Fruit fly (Drosophila melanogaster) whole organism, prepupa: ENCODE data around the gene CG5888.

Source experiments
- CG10631 ChIP-seq: fragments of 200-800 bp; sonication (Bioruptor generic); optimal IDR thresholded peaks from 2 replicates; lab custom pipeline; 2016; ENCODE audit warnings: missing biosample characterization, missing genetic modification characterization
- CG10669 ChIP-seq: fragments of 200-800 bp; sonication (Bioruptor generic); optimal IDR thresholded peaks from 3 replicates; lab custom pipeline; 2018; ENCODE audit warnings: missing biosample characterization, mild to moderate bottlenecking, missing genetic modification characterization, moderate library complexity
- CG11762 ChIP-seq: fragments of 200-800 bp; sonication (Bioruptor generic); optimal IDR thresholded peaks from 3 replicates; lab custom pipeline; 2016; ENCODE audit warnings: missing biosample characterization, missing genetic modification characterization; ENCODE audit not compliant: insufficient read depth
- CG11902 ChIP-seq: fragments of 200-800 bp; sonication (Bioruptor generic); optimal IDR thresholded peaks from 3 replicates; lab custom pipeline; 2016; ENCODE audit warnings: missing biosample characterization, missing genetic modification characterization
- CG15336 ChIP-seq: fragments of 200-800 bp; sonication (Bioruptor generic); IDR thresholded peaks from 2 replicates; pipeline ENCODE4 v1.3.6; 2022; ENCODE audit warnings: missing biosample characterization, missing genetic modification characterization
- CG31627 ChIP-seq: fragments of 200-800 bp; sonication (Bioruptor generic); optimal IDR thresholded peaks from 3 replicates; lab custom pipeline; 2016; ENCODE audit warnings: missing biosample characterization, missing genetic modification characterization
- CG32006 ChIP-seq: fragments of 200-800 bp; sonication (Bioruptor generic); optimal IDR thresholded peaks from 3 replicates; lab custom pipeline; 2017; ENCODE audit warnings: missing biosample characterization, mild to moderate bottlenecking, missing genetic modification characterization
- CG6792 ChIP-seq: fragments of 200-800 bp; sonication (Bioruptor generic); optimal IDR thresholded peaks from 3 replicates; lab custom pipeline; 2016; ENCODE audit warnings: missing biosample characterization, missing genetic modification characterization
- CG6854 ChIP-seq: fragments of 200-800 bp; sonication (Bioruptor generic); optimal IDR thresholded peaks from 2 replicates; lab custom pipeline; 2017; ENCODE audit warnings: missing biosample characterization, mild to moderate bottlenecking, missing genetic modification characterization
- CG7368 ChIP-seq: fragments of 200-800 bp; sonication (Bioruptor generic); optimal IDR thresholded peaks from 3 replicates; lab custom pipeline; 2016; ENCODE audit warnings: missing biosample characterization, missing genetic modification characterization
- CG8319 ChIP-seq: fragments of 200-800 bp; sonication (Bioruptor generic); optimal IDR thresholded peaks from 3 replicates; lab custom pipeline; 2016; ENCODE audit warnings: missing biosample characterization, missing genetic modification characterization
- CG9139 ChIP-seq: fragments of 200-800 bp; sonication (Bioruptor generic); optimal IDR thresholded peaks from 3 replicates; lab custom pipeline; 2017; ENCODE audit warnings: missing biosample characterization, mild to moderate bottlenecking, missing genetic modification characterization
- Eip75B ChIP-seq: fragments of 200-800 bp; sonication (Bioruptor generic); optimal IDR thresholded peaks from 3 replicates; lab custom pipeline; 2016; ENCODE audit warnings: missing biosample characterization, missing genetic modification characterization
- Eip78C ChIP-seq: fragments of 200-800 bp; sonication (Bioruptor generic); peaks from one replicate; lab custom pipeline; 2016; ENCODE audit warnings: missing biosample characterization, missing genetic modification characterization
- Eip93F ChIP-seq: fragments of 200-800 bp; sonication (Bioruptor generic); optimal IDR thresholded peaks from 2 replicates; lab custom pipeline; 2016; ENCODE audit warnings: missing biosample characterization, mild to moderate bottlenecking, missing genetic modification characterization
- Hr38 ChIP-seq: sonication (Bioruptor generic); optimal IDR thresholded peaks from 2 replicates; lab custom pipeline; 2016; ENCODE audit warnings: missing biosample characterization, missing genetic modification characterization
- Hr39 ChIP-seq: fragments of 200-800 bp; sonication (Bioruptor generic); optimal IDR thresholded peaks from 2 replicates; lab custom pipeline; 2016; ENCODE audit warnings: missing biosample characterization, missing genetic modification characterization
- Hr4 ChIP-seq: fragments of 200-800 bp; sonication (Bioruptor generic); optimal IDR thresholded peaks from 3 replicates; lab custom pipeline; 2016; ENCODE audit warnings: missing biosample characterization, missing genetic modification characterization
- Lpt ChIP-seq: fragments of 200-800 bp; sonication (Bioruptor generic); optimal IDR thresholded peaks from 3 replicates; lab custom pipeline; 2016; ENCODE audit warnings: missing biosample characterization, missing genetic modification characterization
- Met ChIP-seq: fragments of 200-800 bp; sonication (Bioruptor generic); optimal IDR thresholded peaks from 3 replicates; lab custom pipeline; 2016; ENCODE audit warnings: missing biosample characterization, missing genetic modification characterization
- OdsH ChIP-seq: fragments of 200-800 bp; sonication (Bioruptor generic); optimal IDR thresholded peaks from 3 replicates; lab custom pipeline; 2016; ENCODE audit warnings: missing biosample characterization, missing genetic modification characterization
- Smox ChIP-seq: fragments of 200-800 bp; sonication (Bioruptor generic); optimal IDR thresholded peaks from 3 replicates; lab custom pipeline; 2016; ENCODE audit warnings: missing biosample characterization, missing genetic modification characterization
- Sox102F ChIP-seq: fragments of 200-800 bp; sonication (Bioruptor generic); optimal IDR thresholded peaks from 2 replicates; lab custom pipeline; 2016; ENCODE audit warnings: missing biosample characterization, mild to moderate bottlenecking, missing genetic modification characterization
- Sox14 ChIP-seq: fragments of 200-800 bp; sonication (Bioruptor generic); optimal IDR thresholded peaks from 3 replicates; lab custom pipeline; 2016; ENCODE audit warnings: missing biosample characterization, missing genetic modification characterization
- achi ChIP-seq: fragments of 200-800 bp; sonication (Bioruptor generic); optimal IDR thresholded peaks from 3 replicates; lab custom pipeline; 2016; ENCODE audit warnings: missing biosample characterization, missing genetic modification characterization
- acj6 ChIP-seq: fragments of 200-800 bp; sonication (Bioruptor generic); optimal IDR thresholded peaks from 3 replicates; lab custom pipeline; 2016; ENCODE audit warnings: missing biosample characterization, missing genetic modification characterization
- cyc ChIP-seq: fragments of 200-800 bp; sonication (Bioruptor generic); optimal IDR thresholded peaks from 3 replicates; lab custom pipeline; 2016; ENCODE audit warnings: missing biosample characterization, missing genetic modification characterization
- dac ChIP-seq: fragments of 200-800 bp; sonication (Bioruptor generic); optimal IDR thresholded peaks from 2 replicates; lab custom pipeline; 2017; ENCODE audit warnings: missing biosample characterization, mild to moderate bottlenecking, missing genetic modification characterization
- esn ChIP-seq: fragments of 200-800 bp; sonication (Bioruptor generic); optimal IDR thresholded peaks from 2 replicates; lab custom pipeline; 2016; ENCODE audit warnings: missing biosample characterization, mild to moderate bottlenecking, missing genetic modification characterization, moderate library complexity
- fd59A ChIP-seq: fragments of 200-800 bp; sonication (Bioruptor generic); optimal IDR thresholded peaks from 2 replicates; lab custom pipeline; 2017; ENCODE audit warnings: missing biosample characterization, mild to moderate bottlenecking, missing genetic modification characterization, missing genetic modification reagents
- fd85E ChIP-seq: fragments of 200-800 bp; sonication (Bioruptor generic); optimal IDR thresholded peaks from 3 replicates; lab custom pipeline; 2016; ENCODE audit warnings: missing biosample characterization, missing genetic modification characterization
- fkh ChIP-seq: fragments of 200-800 bp; sonication (Bioruptor generic); optimal IDR thresholded peaks from 3 replicates; lab custom pipeline; 2017; ENCODE audit warnings: missing biosample characterization, mild to moderate bottlenecking, missing genetic modification characterization, moderate library complexity
- lz ChIP-seq: fragments of 200-800 bp; sonication (Bioruptor generic); optimal IDR thresholded peaks from 3 replicates; lab custom pipeline; 2016; ENCODE audit warnings: missing biosample characterization, missing genetic modification characterization
- net ChIP-seq: fragments of 200-800 bp; sonication (Bioruptor generic); optimal IDR thresholded peaks from 3 replicates; lab custom pipeline; 2016; ENCODE audit warnings: missing biosample characterization, missing genetic modification characterization
- spab ChIP-seq: fragments of 200-800 bp; sonication (Bioruptor generic); optimal IDR thresholded peaks from 2 replicates; lab custom pipeline; 2017; ENCODE audit warnings: missing biosample characterization, mild to moderate bottlenecking, missing genetic modification characterization, missing genetic modification reagents
- ss ChIP-seq, 2 experiments: fragments of 200-800 bp; sonication (Bioruptor generic); optimal IDR thresholded peaks; 2 replicates in 1 of 2; 3 replicates in 1 of 2; lab custom pipeline; 2017 to 2018; ENCODE audit warnings: mild to moderate bottlenecking in 2 of 2, missing biosample characterization in 2 of 2, missing genetic modification characterization in 2 of 2, moderate library complexity in 1 of 2
- svp ChIP-seq: fragments of 200-800 bp; sonication (Bioruptor generic); peaks from one replicate; lab custom pipeline; 2016; ENCODE audit warnings: missing biosample characterization, missing genetic modification characterization
- topi ChIP-seq: fragments of 200-800 bp; sonication (Bioruptor generic); optimal IDR thresholded peaks from 3 replicates; lab custom pipeline; 2016; ENCODE audit warnings: missing biosample characterization, missing genetic modification characterization
- vri ChIP-seq: fragments of 200-800 bp; sonication (Bioruptor generic); optimal IDR thresholded peaks from 3 replicates; lab custom pipeline; 2016; ENCODE audit warnings: missing biosample characterization, mild to moderate bottlenecking, missing genetic modification characterization

Gene CG5888

dm6 chr2L:16380973-16381372 lies 67.3 kb downstream of the CG5888 start:
- TF ChIP-seq CG8319 (GFP tag; lab: Kevin White, UChicago) (no peak), CG11902 (GFP tag; lab: Kevin White, UChicago) (no peak), CG15336 (GFP tag; lab: Robert Waterston, UW) (no peak), spab (GFP tag; lab: Kevin White, UChicago) (no peak), net (GFP tag; lab: Kevin White, UChicago) (no peak)

- TF ChIP-seq CG11762 (GFP tag; lab: Kevin White, UChicago), result no peak
- TF ChIP-seq Hr39, result no peak
- no peak for TF ChIP-seq vri
- no peak for TF ChIP-seq CG8319 (GFP tag; lab: Kevin White, UChicago)
- no peak for TF ChIP-seq Lpt
- no peak for TF ChIP-seq Sox14 (GFP tag; lab: Kevin White, UChicago)
- TF ChIP-seq Hr4 (GFP tag; lab: Kevin White, UChicago), result no peak
- TF ChIP-seq Eip78C (GFP tag; lab: Kevin White, UChicago), result no peak
- TF ChIP-seq fkh (GFP tag; lab: Kevin White, UChicago), result no peak
- no peak for TF ChIP-seq Sox102F
- TF ChIP-seq lz, result no peak
- no peak for TF ChIP-seq CG32006 (GFP tag; lab: Kevin White, UChicago)
- TF ChIP-seq CG15336 (GFP tag; lab: Robert Waterston, UW), result no peak
- TF ChIP-seq Hr38 (GFP tag; lab: Kevin White, UChicago), result no peak
- no peak for TF ChIP-seq OdsH (GFP tag; lab: Kevin White, UChicago)
- TF ChIP-seq achi (GFP tag; lab: Kevin White, UChicago), result no peak
- TF ChIP-seq Eip75B (GFP tag; lab: Kevin White, UChicago), result no peak
- TF ChIP-seq CG31627 (GFP tag; lab: Kevin White, UChicago), result no peak
- TF ChIP-seq, all 60 proteins: peak for 0
Observed at dm6 chr2L:16374691-16375090, 73.6 kb downstream of the CG5888 start.

dm6 chr2L:16365603-16366002 lies 82.7 kb downstream of the CG5888 start, which contains the start of gene jhamt:
Gene jhamt (plus strand): TSS chr2L:16365903.
- no peak for TF ChIP-seq CG8319 (GFP tag; lab: Kevin White, UChicago)
- TF ChIP-seq ss (GFP tag; optimal IDR thresholded peaks at IDR 0.05; lab: Kevin White, UChicago), result no peak
- no peak for TF ChIP-seq CG6854 (GFP tag; lab: Kevin White, UChicago)
- TF ChIP-seq Sox102F, result no peak
- no peak for TF ChIP-seq fd85E (GFP tag; lab: Kevin White, UChicago)
- no peak for TF ChIP-seq lz
- no peak for TF ChIP-seq Eip93F (GFP tag; lab: Kevin White, UChicago)
- no peak for TF ChIP-seq CG10631 (GFP tag; lab: Kevin White, UChicago)
- TF ChIP-seq CG6792, result no peak
- TF ChIP-seq dac (GFP tag; lab: Kevin White, UChicago), result no peak
- no peak for TF ChIP-seq vri
- no peak for TF ChIP-seq Eip75B (GFP tag; lab: Kevin White, UChicago)
- no peak for TF ChIP-seq Hr4 (GFP tag; lab: Kevin White, UChicago)
- TF ChIP-seq acj6 (GFP tag; lab: Kevin White, UChicago), result no peak

dm6 chr2L:16357865-16358264 lies 90.4 kb downstream of the CG5888 start:
- TF ChIP-seq Smox (GFP tag; lab: Kevin White, UChicago), result peak; percentile 44
- TF ChIP-seq cyc, result peak; percentile 8
- TF ChIP-seq esn, result peak; percentile 54
- peak; percentile 33 for TF ChIP-seq topi (GFP tag; lab: Kevin White, UChicago)
- peak; percentile 15 for TF ChIP-seq CG10631 (GFP tag; lab: Kevin White, UChicago)
- peak; percentile 4 for TF ChIP-seq CG6792
- peak; percentile 11 for TF ChIP-seq achi (GFP tag; lab: Kevin White, UChicago)
- peak; percentile 52 for TF ChIP-seq svp
- no peak for TF ChIP-seq CG7368 (GFP tag; lab: Kevin White, UChicago)
- TF ChIP-seq OdsH (GFP tag; lab: Kevin White, UChicago), result peak; percentile 39
- TF ChIP-seq Sox102F, result peak; percentile 38
- no peak for TF ChIP-seq CG9139 (GFP tag; lab: Kevin White, UChicago)
- TF ChIP-seq CG11902 (GFP tag; lab: Kevin White, UChicago), result no peak
- TF ChIP-seq CG10669, result peak; percentile 4
- TF ChIP-seq acj6 (GFP tag; lab: Kevin White, UChicago), result peak; percentile 10
- no peak for TF ChIP-seq Met (GFP tag; lab: Kevin White, UChicago)
- peak; percentile 41 for TF ChIP-seq Eip78C (GFP tag; lab: Kevin White, UChicago)
- TF ChIP-seq fd59A (GFP tag; lab: Kevin White, UChicago), result no peak
- TF ChIP-seq lz, result peak; percentile 8
